Worm (Caenorhabditis elegans) whole organism, late embryonic: ENCODE measurements around the gene ZK1320.13.

Experiments
- ets-4 ChIP-seq: sonication (generic microtip); optimal IDR thresholded peaks from 2 replicates; lab custom pipeline; 2016; ENCODE audit warnings: missing genetic modification characterization, missing compliant biosample characterization
- hlh-8 ChIP-seq: sonication (generic microtip); optimal IDR thresholded peaks from 2 replicates; lab custom pipeline; 2016; ENCODE audit warnings: missing genotype, missing genetic modification characterization, missing compliant biosample characterization
- nhr-232 ChIP-seq: sonication (generic microtip); optimal IDR thresholded peaks from 2 replicates; lab custom pipeline; 2016; ENCODE audit warnings: missing genetic modification characterization, missing compliant biosample characterization
- odd-2 ChIP-seq: sonication (generic microtip); optimal IDR thresholded peaks from 2 replicates; lab custom pipeline; 2017; ENCODE audit warnings: antibody characterized with exemption, mild to moderate bottlenecking, missing genetic modification characterization, missing compliant biosample characterization

DNA sequence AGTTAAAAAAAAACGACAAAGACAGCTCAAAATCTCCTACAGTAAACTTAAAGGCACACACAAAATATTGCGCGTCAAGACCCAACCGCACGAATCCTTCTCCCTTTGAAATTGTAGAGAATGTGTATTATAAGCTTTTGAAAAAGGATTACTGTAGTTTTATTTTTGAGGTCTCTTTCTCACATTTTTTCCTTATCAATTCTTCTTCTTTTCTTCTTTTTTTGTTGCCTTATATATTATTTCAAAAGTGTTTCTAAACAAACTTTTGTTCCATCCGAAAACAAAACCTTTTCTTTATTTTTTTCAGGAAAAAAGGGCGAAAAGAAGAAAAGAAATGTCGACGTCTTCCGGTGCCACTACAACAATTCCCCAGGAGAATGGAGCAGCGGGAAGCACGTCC, at the start of gene ZK1320.13:
- TF ChIP-seq hlh-8 (no peak), nhr-232 (tag; lab: Kevin White, UChicago) (no peak), ets-4 (no peak), odd-2 (no peak)
